Worm (Caenorhabditis elegans) whole organism, mixed stage, embryonic: ENCODE results near the gene npax-4.
A peak's percentile ranks its signal among the peaks of the same experiment; 100 is the strongest.

Source experiments
- bed-3 ChIP-seq: fragments of 200-800 bp; sonication (Bioruptor generic); optimal IDR thresholded peaks from 3 replicates; lab custom pipeline; 2018; ENCODE audit warnings: mild to moderate bottlenecking, missing genetic modification characterization, moderate library complexity, missing compliant biosample characterization
- blmp-1 ChIP-seq: fragments of 150-350 bp; optimal IDR thresholded peaks from 2 replicates; lab custom pipeline; 2014; ENCODE audit warnings: missing biosample characterization, missing genetic modification characterization
- ceh-39 ChIP-seq: fragments of 150-350 bp; optimal IDR thresholded peaks from 2 replicates; lab custom pipeline; 2014; ENCODE audit warnings: missing biosample characterization, missing genetic modification characterization
- ceh-43 ChIP-seq: fragments of 200-800 bp; sonication (Bioruptor generic); optimal IDR thresholded peaks from 2 replicates; lab custom pipeline; 2018; ENCODE audit warnings: mild to moderate bottlenecking, missing genetic modification characterization, moderate library complexity, missing compliant biosample characterization
- ceh-83 ChIP-seq: fragments of 200-800 bp; sonication (Bioruptor generic); optimal IDR thresholded peaks from 2 replicates; lab custom pipeline; 2018; ENCODE audit warnings: mild to moderate bottlenecking, missing genetic modification characterization, missing compliant biosample characterization
- ces-1 ChIP-seq: fragments of 150-350 bp; optimal IDR thresholded peaks from 2 replicates; lab custom pipeline; 2014; ENCODE audit warnings: missing biosample characterization, missing genetic modification reagents, missing genetic modification characterization
- cnd-1 ChIP-seq: fragments of 200-800 bp; sonication (Bioruptor generic); optimal IDR thresholded peaks from 2 replicates; lab custom pipeline; 2018; ENCODE audit warnings: mild to moderate bottlenecking, missing genetic modification characterization, missing compliant biosample characterization
- drap-1 ChIP-seq: fragments of 200-800 bp; sonication (Bioruptor generic); optimal IDR thresholded peaks from 3 replicates; lab custom pipeline; 2018; ENCODE audit warnings: mild to moderate bottlenecking, missing genetic modification characterization, missing compliant biosample characterization
- elt-1 ChIP-seq: sonication (generic microtip); optimal IDR thresholded peaks from 2 replicates; lab custom pipeline; 2017; ENCODE audit warnings: missing genetic modification characterization, mild to moderate bottlenecking, missing compliant biosample characterization, antibody characterized with exemption, moderate library complexity, borderline replicate concordance; ENCODE audit not compliant: insufficient read depth
- elt-3 ChIP-seq: fragments of 150-350 bp; optimal IDR thresholded peaks from 2 replicates; lab custom pipeline; 2014; ENCODE audit warnings: missing biosample characterization, missing genetic modification characterization
- flh-1 ChIP-seq: fragments of 200-800 bp; sonication (Bioruptor generic); optimal IDR thresholded peaks from 2 replicates; lab custom pipeline; 2018; ENCODE audit warnings: mild to moderate bottlenecking, missing genetic modification characterization, moderate library complexity, missing compliant biosample characterization
- ham-2 ChIP-seq: fragments of 200-800 bp; sonication (Bioruptor generic); optimal IDR thresholded peaks from 2 replicates; lab custom pipeline; 2018; ENCODE audit warnings: mild to moderate bottlenecking, missing genetic modification characterization, missing compliant biosample characterization
- hlh-1 ChIP-seq: fragments of 150-350 bp; optimal IDR thresholded peaks from 2 replicates; lab custom pipeline; 2014; ENCODE audit warnings: missing biosample characterization, missing genetic modification reagents, missing genetic modification characterization
- lin-13 ChIP-seq: fragments of 150-350 bp; optimal IDR thresholded peaks from 2 replicates; lab custom pipeline; 2014; ENCODE audit warnings: missing biosample characterization, missing genetic modification characterization
- lin-32 ChIP-seq: fragments of 200-800 bp; sonication (Bioruptor generic); optimal IDR thresholded peaks from 2 replicates; lab custom pipeline; 2018; ENCODE audit warnings: mild to moderate bottlenecking, missing genetic modification characterization, missing compliant biosample characterization
- lsy-2 ChIP-seq: fragments of 150-350 bp; optimal IDR thresholded peaks from 2 replicates; lab custom pipeline; 2014; ENCODE audit warnings: missing biosample characterization, missing genetic modification characterization
- mab-5 ChIP-seq: fragments of 150-350 bp; optimal IDR thresholded peaks from 2 replicates; lab custom pipeline; 2014; ENCODE audit warnings: missing biosample characterization, missing genetic modification characterization
- mep-1 ChIP-seq: fragments of 150-350 bp; optimal IDR thresholded peaks from 2 replicates; lab custom pipeline; 2017; ENCODE audit warnings: missing biosample characterization, missing genetic modification reagents, missing genetic modification characterization, inconsistent platforms
- nhr-2 ChIP-seq: fragments of 150-350 bp; optimal IDR thresholded peaks from 2 replicates; lab custom pipeline; 2014; ENCODE audit warnings: missing biosample characterization, missing genetic modification characterization
- nhr-237 ChIP-seq: fragments of 150-350 bp; optimal IDR thresholded peaks from 2 replicates; lab custom pipeline; 2014; ENCODE audit warnings: missing biosample characterization, missing genetic modification characterization
- nhr-28 ChIP-seq: fragments of 150-350 bp; optimal IDR thresholded peaks from 2 replicates; lab custom pipeline; 2014; ENCODE audit warnings: missing biosample characterization, missing genetic modification characterization
- pha-4 ChIP-seq: fragments of 150-350 bp; optimal IDR thresholded peaks from 2 replicates; lab custom pipeline; 2018; ENCODE audit warnings: missing biosample characterization, missing genetic modification reagents, missing genetic modification characterization
- snpc-4 ChIP-seq: fragments of 150-350 bp; optimal IDR thresholded peaks from 2 replicates; lab custom pipeline; 2014; ENCODE audit warnings: missing biosample characterization, missing genetic modification characterization
- unc-120 ChIP-seq: sonication (generic microtip); optimal IDR thresholded peaks from 2 replicates; lab custom pipeline; 2017; ENCODE audit warnings: missing genetic modification characterization, missing compliant biosample characterization; ENCODE audit not compliant: poor library complexity, severe bottlenecking
- unc-39 ChIP-seq: fragments of 150-350 bp; optimal IDR thresholded peaks from 2 replicates; lab custom pipeline; 2014; ENCODE audit warnings: missing biosample characterization, missing genetic modification characterization
- unc-62 ChIP-seq: fragments of 150-350 bp; optimal IDR thresholded peaks from 2 replicates; lab custom pipeline; 2014; ENCODE audit warnings: missing biosample characterization, missing genetic modification reagents, missing genetic modification characterization
- ztf-11 ChIP-seq: fragments of 150-350 bp; optimal IDR thresholded peaks from 2 replicates; lab custom pipeline; 2014; ENCODE audit warnings: missing biosample characterization, missing genetic modification characterization

npax-4 gene

ce11 chrIV:8865343-8865742 is 14.4 kb downstream of the npax-4 start, which contains the start of gene C09G9.1:
TSS of gene C09G9.1 (minus strand) at chrIV:8865485.
- TF ChIP-seq drap-1 (GFP tag; lab: Kevin White, UChicago), result no peak
- no peak for TF ChIP-seq lsy-2 (tag; lab: Kevin White, UChicago)
- no peak for TF ChIP-seq ham-2 (GFP tag; lab: Kevin White, UChicago)
- no peak for TF ChIP-seq ceh-83 (GFP tag; lab: Kevin White, UChicago)
- no peak for TF ChIP-seq pha-4 (tag; lab: Kevin White, UChicago)
- no peak for TF ChIP-seq nhr-237 (tag; lab: Kevin White, UChicago)

ce11 chrIV:8864672-8865071 is 15.0 kb downstream of the npax-4 start:
- TF ChIP-seq unc-39 (no peak), ceh-39 (tag; lab: Kevin White, UChicago) (no peak), ztf-11 (tag; lab: Kevin White, UChicago) (no peak), drap-1 (GFP tag; lab: Kevin White, UChicago) (no peak), mep-1 (tag; lab: Kevin White, UChicago) (no peak), ceh-43 (GFP tag; lab: Kevin White, UChicago) (no peak), unc-62 (GFP tag; lab: Kevin White, UChicago) (no peak), snpc-4 (tag; lab: Kevin White, UChicago) (no peak), ham-2 (GFP tag; lab: Kevin White, UChicago) (no peak), nhr-28 (tag; lab: Kevin White, UChicago) (no peak), pha-4 (tag; lab: Kevin White, UChicago) (no peak)

- TF ChIP-seq nhr-2 (no peak), unc-39 (no peak), pha-4 (tag; lab: Kevin White, UChicago) (no peak), ceh-43 (GFP tag; lab: Kevin White, UChicago) (no peak), lin-32 (GFP tag; lab: Kevin White, UChicago) (no peak), lsy-2 (tag; lab: Kevin White, UChicago) (no peak), mab-5 (tag; lab: Kevin White, UChicago) (no peak), mep-1 (tag; lab: Kevin White, UChicago) (no peak), cnd-1 (tag; lab: Kevin White, UChicago) (no peak), snpc-4 (tag; lab: Kevin White, UChicago) (no peak), flh-1 (GFP tag; lab: Kevin White, UChicago) (no peak), hlh-1 (tag; lab: Kevin White, UChicago) (no peak), nhr-28 (tag; lab: Kevin White, UChicago) (no peak), bed-3 (GFP tag; lab: Kevin White, UChicago) (no peak), unc-62 (GFP tag; lab: Kevin White, UChicago) (no peak), elt-3 (tag; lab: Kevin White, UChicago) (no peak), elt-1 (no peak), blmp-1 (tag; lab: Kevin White, UChicago) (no peak), ces-1 (GFP tag; lab: Kevin White, UChicago) (no peak), ceh-39 (tag; lab: Kevin White, UChicago) (no peak)
Measured at ce11 chrIV:8855963-8856362, 23.7 kb downstream of the npax-4 start, which contains the start of gene T11B7.5. TSS of gene T11B7.5 (minus strand) at chrIV:8856063.

- TF ChIP-seq ham-2 (GFP tag; lab: Kevin White, UChicago) (peak; percentile 66), flh-1 (GFP tag; lab: Kevin White, UChicago) (no peak)
Measured at ce11 chrIV:8853301-8853700, 26.4 kb downstream of the npax-4 start.

ce11 chrIV:8852194-8852593 is 27.5 kb downstream of the npax-4 start, which contains the start of gene alp-1:
TSS of gene alp-1 (plus strand) at chrIV:8852494.
- TF ChIP-seq lin-13 (tag; lab: Kevin White, UChicago) (no peak), hlh-1 (tag; lab: Kevin White, UChicago) (no peak), lsy-2 (tag; lab: Kevin White, UChicago) (no peak)

ce11 chrIV:8850807-8851206 is 28.9 kb downstream of the npax-4 start:
- TF ChIP-seq unc-62 (GFP tag; lab: Kevin White, UChicago) (no peak), snpc-4 (tag; lab: Kevin White, UChicago) (no peak), nhr-237 (tag; lab: Kevin White, UChicago) (no peak), mab-5 (tag; lab: Kevin White, UChicago) (no peak), unc-120 (tag; lab: Kevin White, UChicago) (peak; percentile 53), elt-1 (no peak), bed-3 (GFP tag; lab: Kevin White, UChicago) (no peak), ztf-11 (tag; lab: Kevin White, UChicago) (no peak)
- TF ChIP-seq, all 35 proteins: peak for 1
